Fruit fly (Drosophila melanogaster): ENCODE data around the gene Karl.
A peak's percentile ranks its signal among the peaks of the same experiment; 100 is the strongest.

The Karl gene

DNA sequence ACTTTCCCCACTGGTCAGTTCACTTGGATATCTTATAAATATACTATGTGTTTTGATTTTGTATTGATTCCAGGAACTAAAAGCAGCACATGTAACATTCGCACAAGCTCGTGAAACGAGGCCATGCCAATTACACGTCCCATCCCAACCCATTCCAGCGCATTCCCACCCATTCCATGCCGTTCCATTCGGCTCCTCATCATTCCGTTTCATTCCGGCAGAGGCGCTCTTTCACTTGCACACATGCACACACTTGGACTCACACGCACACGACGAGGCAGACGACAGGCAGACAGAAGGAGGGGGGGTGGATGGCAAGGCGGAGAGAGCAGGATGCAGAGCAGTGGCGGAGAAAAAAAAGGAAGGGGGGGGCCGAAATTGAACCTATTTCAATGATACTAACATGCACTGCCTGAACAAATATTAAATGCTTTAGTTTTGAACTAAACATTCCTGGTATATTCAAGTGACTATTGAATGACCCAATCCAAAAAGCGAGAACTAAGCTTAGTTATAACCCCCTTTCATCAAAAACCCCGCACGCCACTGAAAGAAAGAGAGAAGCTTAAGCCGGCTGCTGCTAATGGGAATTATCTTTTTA, 11.1 kb upstream of the Karl start (continued):
- TF ChIP-seq CG11560 (tag; IDR thresholded peaks at IDR 0.05), result no peak
- TF ChIP-seq D (optimal IDR thresholded peaks at IDR 0.05), result no peak
- TF ChIP-seq D (GFP tag; optimal IDR thresholded peaks at IDR 0.05), result peak; percentile 71
- peak; percentile 20; the same call in 1 of the 4 replicates for TF ChIP-seq Gug (GFP tag; IDR thresholded peaks at IDR 0.05)
- no peak for TF ChIP-seq CG17361 (GFP tag; IDR thresholded peaks at IDR 0.05)
- no peak for TF ChIP-seq CG33213 (GFP tag; optimal IDR thresholded peaks at IDR 0.05)
- peak; percentile 63 for TF ChIP-seq CG6689 (GFP tag; IDR thresholded peaks at IDR 0.05)
- no peak for TF ChIP-seq gro (GFP tag; optimal IDR thresholded peaks at IDR 0.05)
- TF ChIP-seq caup (GFP tag; optimal IDR thresholded peaks at IDR 0.05; ENCODE audit: severe bottlenecking), result peak; percentile 3
- TF ChIP-seq YL-1 (GFP tag; optimal IDR thresholded peaks at IDR 0.05), result no peak
- TF ChIP-seq Chrac-16 (GFP tag; optimal IDR thresholded peaks at IDR 0.05), result peak; percentile 54
- TF ChIP-seq CG2202 (tag; optimal IDR thresholded peaks at IDR 0.05), result peak; percentile 60
- TF ChIP-seq D19B (GFP tag; optimal IDR thresholded peaks at IDR 0.05), result no peak
- TF ChIP-seq Sry-β (GFP tag; optimal IDR thresholded peaks at IDR 0.05), result no peak
- TF ChIP-seq Myb (GFP tag; optimal IDR thresholded peaks at IDR 0.05), result peak; percentile 21
- peak; percentile 8 for TF ChIP-seq odd (GFP tag; optimal IDR thresholded peaks at IDR 0.05)
- no peak for TF ChIP-seq CG5180 (GFP tag; optimal IDR thresholded peaks at IDR 0.05)
- TF ChIP-seq CG3847 (GFP tag; IDR thresholded peaks at IDR 0.05), result no peak
- peak; percentile 53 for TF ChIP-seq Oli (tag; optimal IDR thresholded peaks at IDR 0.05)
- TF ChIP-seq CG2889 (GFP tag; IDR thresholded peaks at IDR 0.05), result no peak
- TF ChIP-seq CG15601 (tag; optimal IDR thresholded peaks at IDR 0.05), result peak; percentile 36
- TF ChIP-seq wdn (GFP tag; IDR thresholded peaks at IDR 0.05), result no peak
- peak; percentile 58 for TF ChIP-seq croc (GFP tag; conservative IDR thresholded peaks at IDR 0.05)
- no peak for TF ChIP-seq BtbVII (GFP tag; optimal IDR thresholded peaks at IDR 0.05)
- peak; percentile 27; the same call in 1 of the 3 replicates for TF ChIP-seq CG3726 (GFP tag; IDR thresholded peaks at IDR 0.05)
- TF ChIP-seq E2f2 (GFP tag; IDR thresholded peaks at IDR 0.05), result peak; percentile 28
- TF ChIP-seq gsb-n (tag; optimal IDR thresholded peaks at IDR 0.05), result peak; percentile 41
- peak; percentile 55 for TF ChIP-seq dmrt99B (tag; optimal IDR thresholded peaks at IDR 0.05)
- TF ChIP-seq CG11398 (GFP tag; optimal IDR thresholded peaks at IDR 0.05), result peak; percentile 11
- peak; percentile 36 for TF ChIP-seq ind (GFP tag; optimal IDR thresholded peaks at IDR 0.05)
- peak; percentile 61 for TF ChIP-seq CG7839 (tag; optimal IDR thresholded peaks at IDR 0.05)
- peak; percentile 39 for TF ChIP-seq Sox100B (GFP tag; optimal IDR thresholded peaks at IDR 0.05)
- no peak for TF ChIP-seq ash1 (GFP tag; optimal IDR thresholded peaks at IDR 0.05)
- TF ChIP-seq CG4360 (GFP tag; IDR thresholded peaks at IDR 0.05), result 0 out of 2 replicates have a peak, but pooled peaks have one; percentile 12
- TF ChIP-seq ato (GFP tag; IDR thresholded peaks at IDR 0.05; ENCODE audit: partially characterized antibody), result no peak
- peak; percentile 46 for TF ChIP-seq CG8924 (tag; optimal IDR thresholded peaks at IDR 0.05)
- peak; percentile 58 for TF ChIP-seq Ptx1 (GFP tag; IDR thresholded peaks at IDR 0.05)
- TF ChIP-seq bcd (GFP tag; optimal IDR thresholded peaks at IDR 0.05), result peak; percentile 55
- peak; percentile 47 for TF ChIP-seq esg (GFP tag; conservative IDR thresholded peaks at IDR 0.05)
- no peak for TF ChIP-seq CG32532 (GFP tag; IDR thresholded peaks at IDR 0.05)
- TF ChIP-seq tll (GFP tag; optimal IDR thresholded peaks at IDR 0.05), result no peak
- peak; percentile 55 for TF ChIP-seq unpg (GFP tag; optimal IDR thresholded peaks at IDR 0.05)
- TF ChIP-seq CG15696 (tag; optimal IDR thresholded peaks at IDR 0.05), result peak; percentile 82
- TF ChIP-seq Rfx (GFP tag; IDR thresholded peaks at IDR 0.05), result no peak
- no peak for TF ChIP-seq wor (GFP tag; IDR thresholded peaks at IDR 0.05)
- peak; percentile 82 for TF ChIP-seq CG10979 (tag; optimal IDR thresholded peaks at IDR 0.05)
- no peak for TF ChIP-seq CG2199 (GFP tag; IDR thresholded peaks at IDR 0.05)
- no peak for TF ChIP-seq Eip74EF (GFP tag; optimal IDR thresholded peaks at IDR 0.05)
- TF ChIP-seq ewg (GFP tag; optimal IDR thresholded peaks at IDR 0.05), result peak; percentile 25
- peak in 1 of 2 experiments; percentile 55 for TF ChIP-seq chif (GFP tag; optimal IDR thresholded peaks at IDR 0.05)
